Fruit fly (Drosophila melanogaster) whole organism, pupa: Measurements from ENCODE around the gene spir.

Experiments used
- CG14655 ChIP-seq: fragments of 200-800 bp; sonication (Bioruptor generic); optimal IDR thresholded peaks from 3 replicates; lab custom pipeline; 2017; ENCODE audit warnings: mild to moderate bottlenecking, missing biosample characterization, missing genetic modification reagents, missing genetic modification characterization
- CG15710 ChIP-seq: fragments of 200-800 bp; sonication (Bioruptor generic); optimal IDR thresholded peaks from 2 replicates; lab custom pipeline; 2018; ENCODE audit warnings: missing biosample characterization, mild to moderate bottlenecking, missing genetic modification characterization, moderate library complexity
- CG17806 ChIP-seq: fragments of 200-800 bp; sonication (Bioruptor generic); optimal IDR thresholded peaks from 2 replicates; lab custom pipeline; 2018; ENCODE audit warnings: missing biosample characterization, mild to moderate bottlenecking, missing genetic modification characterization, moderate library complexity
- CG34367 ChIP-seq: fragments of 200-800 bp; sonication (Bioruptor generic); optimal IDR thresholded peaks from 2 replicates; lab custom pipeline; 2018; ENCODE audit warnings: missing biosample characterization, mild to moderate bottlenecking, missing genetic modification characterization
- CG8159 ChIP-seq: fragments of 200-800 bp; sonication (Bioruptor generic); optimal IDR thresholded peaks from 3 replicates; lab custom pipeline; 2018; ENCODE audit warnings: missing biosample characterization, mild to moderate bottlenecking, missing genetic modification characterization, moderate library complexity
- CG9948 ChIP-seq: fragments of 200-800 bp; sonication (Bioruptor generic); optimal IDR thresholded peaks from 2 replicates; lab custom pipeline; 2018; ENCODE audit warnings: missing biosample characterization, mild to moderate bottlenecking, missing genetic modification characterization, moderate library complexity
- D1 ChIP-seq: fragments of 200-800 bp; sonication (Bioruptor generic); optimal IDR thresholded peaks from 2 replicates; lab custom pipeline; 2018; ENCODE audit warnings: missing biosample characterization, mild to moderate bottlenecking, missing genetic modification characterization, moderate library complexity
- Pif1A ChIP-seq: fragments of 200-800 bp; sonication (Bioruptor generic); optimal IDR thresholded peaks from 3 replicates; lab custom pipeline; 2016; ENCODE audit warnings: missing biosample characterization, missing genetic modification characterization
- Pif1B ChIP-seq: fragments of 200-800 bp; sonication (Bioruptor generic); optimal IDR thresholded peaks from 3 replicates; lab custom pipeline; 2016; ENCODE audit warnings: missing biosample characterization, missing genetic modification characterization

DNA sequence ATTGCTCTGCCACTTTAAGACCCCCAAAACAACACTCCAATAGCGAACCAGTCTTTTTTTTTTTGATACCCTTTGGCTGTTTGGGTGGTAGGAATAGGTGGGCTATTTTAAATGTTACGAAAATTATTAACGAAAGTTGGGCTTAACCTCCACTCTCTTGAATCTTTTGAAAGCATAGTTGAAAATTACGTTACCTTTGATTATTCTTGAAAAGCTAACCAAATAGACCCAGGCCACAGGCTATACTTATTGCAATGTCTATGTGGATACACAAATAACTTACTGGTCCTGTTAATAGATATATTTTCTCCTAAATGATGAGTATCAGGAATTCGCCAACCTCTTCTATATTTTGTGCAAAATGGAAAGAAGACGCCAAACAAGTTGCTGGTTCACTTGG, 16.9 kb downstream of the spir start:
- peak; percentile 23 for TF ChIP-seq Pif1B (GFP tag; lab: Kevin White, UChicago)
- TF ChIP-seq CG14655 (GFP tag; lab: Kevin White, UChicago), result peak; percentile 72
- no peak for TF ChIP-seq CG8159 (tag; lab: Kevin White, UChicago)
- no peak for TF ChIP-seq CG34367 (tag; lab: Kevin White, UChicago)
- peak; percentile 21 for TF ChIP-seq CG9948 (tag; lab: Kevin White, UChicago)
- TF ChIP-seq CG17806 (tag; lab: Kevin White, UChicago), result no peak
- TF ChIP-seq CG15710 (tag; lab: Kevin White, UChicago), result no peak
- TF ChIP-seq D1 (tag; lab: Kevin White, UChicago), result no peak
- peak; percentile 42 for TF ChIP-seq Pif1A
